Worm (Caenorhabditis elegans): ENCODE results near the gene K09C4.9.
A peak's percentile ranks its signal among the peaks of the same experiment; 100 is the strongest.

- no peak for TF ChIP-seq blmp-1 (tag; optimal IDR thresholded peaks at IDR 0.05; ENCODE audit: insufficient read depth)
- no peak for TF ChIP-seq unc-62 (GFP tag; optimal IDR thresholded peaks at IDR 0.05)
- no peak for TF ChIP-seq lin-13 (GFP tag; optimal IDR thresholded peaks at IDR 0.05)
- TF ChIP-seq nhr-11 (tag; optimal IDR thresholded peaks at IDR 0.05) = no peak
- no peak for TF ChIP-seq ama-1 (optimal IDR thresholded peaks at IDR 0.05)
- TF ChIP-seq ztf-11 (tag; optimal IDR thresholded peaks at IDR 0.05) = no peak
- TF ChIP-seq ceh-82 (tag; optimal IDR thresholded peaks at IDR 0.05) = no peak
- TF ChIP-seq nhr-23 (tag; optimal IDR thresholded peaks at IDR 0.05) = no peak
- no peak for TF ChIP-seq nhr-12 (tag; optimal IDR thresholded peaks at IDR 0.05)
- TF ChIP-seq lsy-2 (tag; optimal IDR thresholded peaks at IDR 0.05) = peak; percentile 14 to 71
Measured at ce11 chrX:3245812-3246211, 25.8 kb downstream of the K09C4.9 start, which contains the start of gene F40F4.7.
